Worm (Caenorhabditis elegans): ENCODE measurements around the gene T08D10.5.

The T08D10.5 gene

ce11 chrX:11938826-11939225 lies 18.5 kb upstream of the T08D10.5 start, which contains the start of gene F55G7.5:
TSS of gene F55G7.5 (minus strand) at chrX:11938926.
- TF ChIP-seq ceh-28 (tag; optimal IDR thresholded peaks at IDR 0.05) (no peak), elt-2 (tag; optimal IDR thresholded peaks at IDR 0.05) (no peak), nhr-43 (tag; optimal IDR thresholded peaks at IDR 0.05; ENCODE audit: poor library complexity, severe bottlenecking) (no peak), nhr-11 (tag; optimal IDR thresholded peaks at IDR 0.05) (no peak), ztf-4 (tag; optimal IDR thresholded peaks at IDR 0.05) (no peak), pqm-1 (tag; optimal IDR thresholded peaks at IDR 0.05) (no peak), mml-1 (tag; optimal IDR thresholded peaks at IDR 0.05) (no peak), hmg-11 (tag; optimal IDR thresholded peaks at IDR 0.05) (no peak), lsy-12 (tag; optimal IDR thresholded peaks at IDR 0.05) (no peak), mdl-1 (tag; optimal IDR thresholded peaks at IDR 0.05) (no peak), fos-1 (tag; optimal IDR thresholded peaks at IDR 0.05) (no peak), daf-12 (tag; optimal IDR thresholded peaks at IDR 0.05) (no peak), unc-62 (GFP tag; optimal IDR thresholded peaks at IDR 0.05) (no peak)

DNA sequence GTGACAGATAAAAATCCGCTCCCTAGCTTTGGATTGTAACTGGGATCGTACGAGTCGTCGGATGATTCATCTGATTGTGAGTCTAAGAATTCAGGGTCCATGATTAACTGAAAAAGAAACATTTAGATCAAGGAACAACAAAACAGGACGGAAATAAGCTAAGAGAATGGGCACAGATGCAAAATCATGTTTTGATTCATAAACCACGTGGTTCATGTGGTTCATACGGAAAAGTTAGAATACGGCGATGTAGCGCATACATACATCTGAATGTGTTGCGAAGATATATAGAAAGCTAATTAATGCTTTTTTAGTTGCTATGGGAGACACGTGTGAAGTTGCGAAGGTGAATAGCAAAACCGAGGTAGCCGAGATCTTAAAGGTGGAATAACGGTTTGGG lies 15.4 kb upstream of the T08D10.5 start, which contains the start of gene F55G7.3:
TSS of gene F55G7.3 (minus strand) at position 101 of the 400 bp plus-strand sequence.
- TF ChIP-seq sea-2 (GFP tag; optimal IDR thresholded peaks at IDR 0.05) (no peak), nhr-43 (tag; optimal IDR thresholded peaks at IDR 0.05; ENCODE audit: poor library complexity, severe bottlenecking) (no peak), mdl-1 (tag; optimal IDR thresholded peaks at IDR 0.05) (no peak), mml-1 (tag; optimal IDR thresholded peaks at IDR 0.05) (no peak), R02D3.7 (tag; optimal IDR thresholded peaks at IDR 0.05) (no peak), lsy-12 (tag; optimal IDR thresholded peaks at IDR 0.05) (no peak)

- TF ChIP-seq pqm-1 (tag; optimal IDR thresholded peaks at IDR 0.05) (peak; percentile 16), elt-1 (tag; optimal IDR thresholded peaks at IDR 0.05) (no peak), snpc-4 (tag; optimal IDR thresholded peaks at IDR 0.05) (peak; percentile 27), nhr-43 (tag; optimal IDR thresholded peaks at IDR 0.05; ENCODE audit: poor library complexity, severe bottlenecking) (peak; percentile 34), pha-4 (tag; optimal IDR thresholded peaks at IDR 0.05) (peak; percentile 68), elt-2 (tag; optimal IDR thresholded peaks at IDR 0.05) (peak; percentile 27), hmg-11 (tag; optimal IDR thresholded peaks at IDR 0.05) (peak; percentile 81), nhr-23 (tag; optimal IDR thresholded peaks at IDR 0.05) (peak; percentile 19), lin-39 (tag; optimal IDR thresholded peaks at IDR 0.05) (peak; percentile 42), egl-27 (tag; optimal IDR thresholded peaks at IDR 0.05) (no peak), egl-5 (tag; optimal IDR thresholded peaks at IDR 0.05) (peak; percentile 53), nhr-12 (tag; optimal IDR thresholded peaks at IDR 0.05) (no peak), elt-3 (tag; optimal IDR thresholded peaks at IDR 0.05) (no peak), ceh-28 (tag; optimal IDR thresholded peaks at IDR 0.05) (peak; percentile 80), nhr-25 (tag; optimal IDR thresholded peaks at IDR 0.05) (peak; percentile 62), skn-1 (tag; optimal IDR thresholded peaks at IDR 0.05) (peak; percentile 38), lin-15B (tag; optimal IDR thresholded peaks at IDR 0.05) (peak; percentile 17)
Measured at ce11 chrX:11946788-11947463, 10.4 kb upstream of the T08D10.5 start, which contains the start of gene nfya-1. TSS of gene nfya-1 (minus strand) at chrX:11946838.

- TF ChIP-seq elt-2 (tag; optimal IDR thresholded peaks at IDR 0.05) (peak; percentile 6), hmg-11 (tag; optimal IDR thresholded peaks at IDR 0.05) (peak; percentile 64), pha-4 (tag; optimal IDR thresholded peaks at IDR 0.05) (peak; percentile 50), ztf-11 (tag; optimal IDR thresholded peaks at IDR 0.05) (no peak)
Measured at ce11 chrX:11948184-11948894, 9.0 kb upstream of the T08D10.5 start, which contains the start of gene lsd-1. TSS of gene lsd-1 (plus strand) at chrX:11948844.

DNA sequence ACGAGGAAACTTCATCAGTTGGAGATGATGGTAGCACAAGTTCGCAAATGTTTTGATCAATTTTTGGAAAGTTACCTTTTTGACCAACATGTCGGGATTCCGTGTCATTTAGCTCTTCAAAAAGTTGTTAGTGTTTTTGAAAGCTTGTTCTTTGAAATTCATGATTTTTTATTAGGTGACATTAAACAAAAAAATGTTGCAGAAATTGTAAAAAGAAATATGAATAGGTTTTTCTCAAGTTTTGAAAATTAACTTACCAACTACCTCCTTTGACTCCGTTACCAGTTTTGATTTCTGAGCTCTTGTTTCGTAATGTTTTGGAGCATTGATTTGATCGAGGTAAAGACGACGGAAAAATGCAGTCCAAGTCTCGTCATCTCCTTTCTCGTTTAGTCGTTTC lies 5.2 kb upstream of the T08D10.5 start:
- no peak for TF ChIP-seq ztf-11 (tag; optimal IDR thresholded peaks at IDR 0.05)
- no peak for TF ChIP-seq lin-15B (tag; optimal IDR thresholded peaks at IDR 0.05)
- TF ChIP-seq R02D3.7 (tag; optimal IDR thresholded peaks at IDR 0.05) = no peak
- no peak for TF ChIP-seq lsy-12 (tag; optimal IDR thresholded peaks at IDR 0.05)
- TF ChIP-seq egl-5 (tag; optimal IDR thresholded peaks at IDR 0.05) = no peak
- TF ChIP-seq mml-1 (tag; optimal IDR thresholded peaks at IDR 0.05) = no peak
- TF ChIP-seq fos-1 (tag; optimal IDR thresholded peaks at IDR 0.05) = no peak
- TF ChIP-seq unc-62 (GFP tag; optimal IDR thresholded peaks at IDR 0.05) = no peak
- no peak for TF ChIP-seq nhr-23 (tag; optimal IDR thresholded peaks at IDR 0.05)
- no peak for TF ChIP-seq fkh-2 (tag; optimal IDR thresholded peaks at IDR 0.05)

Data from whole organism, L3 larva.